Worm (Caenorhabditis elegans): ENCODE data around the gene C05D11.13.
A peak's percentile ranks its signal among the peaks of the same experiment; 100 is the strongest.

The C05D11.13 gene

DNA sequence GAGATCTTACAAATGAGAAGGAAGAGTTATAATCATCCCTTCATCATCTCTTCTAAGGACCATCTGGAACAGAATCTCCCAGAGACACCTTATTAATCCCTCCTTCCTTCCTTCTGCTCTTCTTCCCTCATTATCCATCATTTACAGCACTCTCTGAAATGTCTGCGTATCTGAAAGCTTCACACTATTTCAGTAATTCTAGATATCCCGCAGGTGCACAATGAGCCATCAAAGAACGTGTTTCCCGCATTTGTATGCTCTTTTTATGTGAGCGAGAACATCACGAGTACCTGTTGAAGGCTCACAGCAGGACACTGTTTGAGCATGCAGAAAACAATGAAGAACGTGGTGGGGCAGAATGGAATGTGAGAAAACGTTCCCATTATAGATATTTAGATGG, 32.0 kb upstream of the C05D11.13 start:
- TF ChIP-seq sea-1 (GFP tag; conservative IDR thresholded peaks at IDR 0.05) (no peak), ceh-36 (tag; optimal IDR thresholded peaks at IDR 0.05) (peak; percentile 46)

DNA sequence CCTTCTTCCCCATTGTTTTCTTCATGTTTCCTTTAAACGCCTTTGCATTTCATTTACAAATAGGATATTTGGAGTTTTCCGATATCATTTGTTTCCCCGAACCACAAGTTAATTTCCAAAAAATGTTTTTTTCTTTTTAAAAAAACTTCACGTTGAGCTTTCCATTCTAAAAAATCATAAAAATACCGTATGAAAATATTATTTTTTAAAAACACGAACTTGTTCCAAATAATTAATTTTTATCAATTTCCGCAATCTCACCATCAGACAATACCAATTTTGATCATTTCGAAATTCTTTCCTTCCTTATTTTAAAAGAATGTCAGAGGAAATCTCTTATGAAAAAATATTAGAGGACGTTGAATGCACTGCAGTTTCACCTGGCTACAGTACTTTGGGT, 27.1 kb upstream of the C05D11.13 start, which contains the start of gene wht-6:
Gene wht-6 (plus strand): TSS at position 301 of the 400 bp plus-strand sequence.
- no peak for TF ChIP-seq scrt-1 (GFP tag; IDR thresholded peaks at IDR 0.05)
- no peak for TF ChIP-seq F13C5.2 (tag; optimal IDR thresholded peaks at IDR 0.05)
- no peak for TF ChIP-seq ceh-36 (tag; optimal IDR thresholded peaks at IDR 0.05)
- TF ChIP-seq aly-1 (tag; optimal IDR thresholded peaks at IDR 0.05) = no peak
- no peak for TF ChIP-seq hmbx-1 (tag; optimal IDR thresholded peaks at IDR 0.05)
- no peak for TF ChIP-seq ceh-13 (GFP tag; optimal IDR thresholded peaks at IDR 0.05)
- TF ChIP-seq flt-1 (GFP tag; IDR thresholded peaks at IDR 0.05) = no peak
- TF ChIP-seq pes-1 (GFP tag; IDR thresholded peaks at IDR 0.05) = no peak
- no peak for TF ChIP-seq ama-1 (optimal IDR thresholded peaks at IDR 0.05)
- no peak for TF ChIP-seq tra-4 (tag; optimal IDR thresholded peaks at IDR 0.05)
- no peak for TF ChIP-seq ets-7 (tag; optimal IDR thresholded peaks at IDR 0.05)
- TF ChIP-seq tbx-37 (GFP tag; conservative IDR thresholded peaks at IDR 0.05) = no peak
- TF ChIP-seq B0310.2 (tag; optimal IDR thresholded peaks at IDR 0.05) = no peak
- TF ChIP-seq hmg-4 (GFP tag; optimal IDR thresholded peaks at IDR 0.05) = no peak
- TF ChIP-seq tbx-11 (GFP tag; IDR thresholded peaks at IDR 0.05) = no peak
- no peak for TF ChIP-seq hnd-1 (tag; optimal IDR thresholded peaks at IDR 0.05)
- TF ChIP-seq sea-1 (GFP tag; conservative IDR thresholded peaks at IDR 0.05) = no peak

DNA sequence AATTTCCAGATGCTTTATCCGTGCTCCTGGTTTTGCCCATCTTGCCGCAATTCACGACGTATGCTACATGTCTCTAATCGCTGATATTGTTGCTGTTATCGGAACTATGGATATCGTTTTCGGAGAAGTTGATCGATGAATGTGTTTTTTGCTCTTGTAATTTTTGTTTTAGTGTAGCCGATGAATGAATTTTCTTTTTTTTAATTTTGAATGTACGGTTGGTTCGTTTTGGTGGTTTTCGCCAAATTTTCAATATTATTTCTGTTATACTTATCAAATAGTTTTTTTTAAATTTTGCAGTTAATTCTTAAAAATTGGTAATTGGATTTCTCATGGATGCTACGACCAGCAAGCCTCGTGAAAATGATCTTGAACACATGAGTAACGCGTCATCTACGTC, 22.6 kb upstream of the C05D11.13 start, which contains the start of gene T26A5.2:
Gene T26A5.2 (plus strand): TSS at position 301 of the 400 bp plus-strand sequence.
- TF ChIP-seq ceh-13 (GFP tag; optimal IDR thresholded peaks at IDR 0.05) (no peak), scrt-1 (GFP tag; IDR thresholded peaks at IDR 0.05) (no peak), tbx-11 (GFP tag; IDR thresholded peaks at IDR 0.05) (no peak), ama-1 (optimal IDR thresholded peaks at IDR 0.05) (no peak), sea-1 (GFP tag; conservative IDR thresholded peaks at IDR 0.05) (no peak), hnd-1 (tag; optimal IDR thresholded peaks at IDR 0.05) (no peak), flt-1 (GFP tag; IDR thresholded peaks at IDR 0.05) (no peak), aly-1 (tag; optimal IDR thresholded peaks at IDR 0.05) (no peak), pes-1 (GFP tag; IDR thresholded peaks at IDR 0.05) (no peak), B0310.2 (tag; optimal IDR thresholded peaks at IDR 0.05) (no peak), hmbx-1 (tag; optimal IDR thresholded peaks at IDR 0.05) (no peak), tra-4 (tag; optimal IDR thresholded peaks at IDR 0.05) (no peak)

DNA sequence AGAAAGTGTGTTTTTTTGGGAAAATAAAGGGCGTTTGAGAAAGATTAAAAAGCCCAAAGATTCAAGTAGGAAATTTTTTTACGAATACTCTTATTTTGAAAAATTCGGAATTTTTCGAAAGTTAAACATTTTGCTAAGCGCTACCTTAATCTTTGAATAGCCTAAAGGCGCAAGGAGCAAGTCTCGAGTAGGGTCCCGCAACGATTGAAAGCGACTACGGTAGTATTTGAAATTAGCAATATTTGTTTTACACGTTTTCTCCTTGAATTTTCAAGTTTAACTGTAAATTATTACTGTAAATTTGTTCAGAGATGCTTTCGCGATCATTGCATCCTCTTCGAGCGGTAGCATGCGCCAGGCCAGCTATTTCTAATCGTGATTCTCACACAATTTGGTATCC, 20.5 kb upstream of the C05D11.13 start, which contains the start of gene nduf-2.2:
Gene nduf-2.2 (plus strand): TSS at position 310 of the 400 bp plus-strand sequence.
- TF ChIP-seq ceh-36 (tag; optimal IDR thresholded peaks at IDR 0.05) = no peak
- no peak for TF ChIP-seq pes-1 (GFP tag; IDR thresholded peaks at IDR 0.05)
- no peak for TF ChIP-seq tbx-37 (GFP tag; conservative IDR thresholded peaks at IDR 0.05)
- no peak for TF ChIP-seq ets-7 (tag; optimal IDR thresholded peaks at IDR 0.05)
- no peak for TF ChIP-seq hnd-1 (tag; optimal IDR thresholded peaks at IDR 0.05)
- no peak for TF ChIP-seq hmg-4 (GFP tag; optimal IDR thresholded peaks at IDR 0.05)
- no peak for TF ChIP-seq hmbx-1 (tag; optimal IDR thresholded peaks at IDR 0.05)
- no peak for TF ChIP-seq tra-4 (tag; optimal IDR thresholded peaks at IDR 0.05)
- no peak for TF ChIP-seq aly-1 (tag; optimal IDR thresholded peaks at IDR 0.05)
- TF ChIP-seq ceh-13 (GFP tag; optimal IDR thresholded peaks at IDR 0.05) = no peak
- no peak for TF ChIP-seq sea-1 (GFP tag; conservative IDR thresholded peaks at IDR 0.05)
- no peak for TF ChIP-seq F13C5.2 (tag; optimal IDR thresholded peaks at IDR 0.05)

DNA sequence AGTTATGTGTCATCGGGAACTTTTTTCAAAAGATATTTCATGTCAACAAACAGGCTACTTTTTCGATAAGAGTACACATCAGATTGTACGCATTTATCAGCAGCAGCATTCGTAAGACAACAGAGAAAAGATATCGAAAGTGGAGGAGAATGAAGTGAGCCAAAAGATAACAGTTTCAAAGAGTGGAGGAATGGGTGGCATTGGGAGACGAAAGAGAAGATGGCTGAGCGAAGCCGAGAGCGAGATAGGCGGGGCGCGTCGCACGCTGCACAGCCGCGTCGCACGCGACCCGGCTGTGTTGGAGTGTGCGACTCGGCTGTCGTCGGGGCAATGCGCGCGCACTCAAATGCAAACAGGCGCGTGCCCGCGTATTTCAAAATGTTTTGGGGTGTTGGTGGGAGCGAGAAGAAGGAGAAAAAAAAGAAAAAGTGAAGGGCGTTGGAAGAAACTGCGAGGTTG, 19.8 kb upstream of the C05D11.13 start:
- 0 out of 2 replicates have a peak, but pooled peaks have one; percentile 19 for TF ChIP-seq sea-1 (GFP tag; conservative IDR thresholded peaks at IDR 0.05)
- TF ChIP-seq aly-1 (tag; optimal IDR thresholded peaks at IDR 0.05) = peak; percentile 66
- TF ChIP-seq F13C5.2 (tag; optimal IDR thresholded peaks at IDR 0.05) = peak; percentile 29
- TF ChIP-seq flt-1 (GFP tag; IDR thresholded peaks at IDR 0.05) = 0 out of 2 replicates have a peak, but pooled peaks have one; percentile 22
- no peak for TF ChIP-seq tra-4 (tag; optimal IDR thresholded peaks at IDR 0.05)
- TF ChIP-seq ceh-36 (tag; optimal IDR thresholded peaks at IDR 0.05) = no peak
- peak; percentile 39 for TF ChIP-seq hmg-4 (GFP tag; optimal IDR thresholded peaks at IDR 0.05)

DNA sequence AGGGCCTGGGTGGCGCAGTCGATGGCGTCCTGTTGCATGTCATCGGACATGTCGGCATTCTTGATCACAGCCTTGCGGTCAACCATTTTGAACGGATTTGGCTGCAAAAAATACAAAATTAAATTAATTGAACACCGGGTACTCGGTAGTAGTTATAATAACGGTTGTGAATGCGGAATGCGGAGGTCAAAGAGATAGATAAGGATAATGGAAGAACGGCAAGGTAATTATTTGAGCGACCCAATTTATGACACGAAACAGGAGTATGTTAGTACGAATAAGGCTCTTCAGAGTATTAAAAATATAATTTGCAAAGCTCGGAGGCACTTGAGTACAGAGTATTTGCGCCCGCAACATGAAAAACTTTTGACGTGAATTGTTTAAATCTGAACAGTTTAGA, 19.3 kb upstream of the C05D11.13 start, which contains the start of gene dlc-1:
Gene dlc-1 (minus strand): TSS at position 101 of the 400 bp plus-strand sequence.
- no peak for TF ChIP-seq tbx-11 (GFP tag; IDR thresholded peaks at IDR 0.05)

DNA sequence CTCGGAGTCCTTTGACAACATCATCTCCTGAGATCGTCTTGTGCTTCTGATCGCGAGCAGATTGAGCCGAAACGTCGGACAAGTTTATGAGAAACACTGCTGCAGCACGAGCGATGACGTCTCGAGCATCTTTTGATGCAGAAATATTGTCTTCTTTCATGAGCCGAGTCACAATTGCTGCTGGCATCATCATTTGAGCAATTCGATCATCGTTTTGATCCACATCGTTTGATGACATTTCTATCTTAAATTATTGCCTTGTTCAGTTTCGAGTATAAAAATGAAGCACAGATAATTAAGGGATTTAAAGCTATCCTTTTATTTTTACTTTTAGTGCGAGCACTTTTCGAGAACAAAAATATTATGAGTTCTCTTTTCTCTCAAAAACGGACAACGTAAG, 18.2 kb upstream of the C05D11.13 start, which contains the start of gene T26A5.8:
Gene T26A5.8 (minus strand): TSS at position 247 of the 400 bp plus-strand sequence.
- TF ChIP-seq hmbx-1 (tag; optimal IDR thresholded peaks at IDR 0.05) (no peak), ceh-13 (GFP tag; optimal IDR thresholded peaks at IDR 0.05) (no peak), tra-4 (tag; optimal IDR thresholded peaks at IDR 0.05) (no peak), B0310.2 (tag; optimal IDR thresholded peaks at IDR 0.05) (no peak), sea-1 (GFP tag; conservative IDR thresholded peaks at IDR 0.05) (no peak), flt-1 (GFP tag; IDR thresholded peaks at IDR 0.05) (no peak), hmg-4 (GFP tag; optimal IDR thresholded peaks at IDR 0.05) (no peak), tbx-11 (GFP tag; IDR thresholded peaks at IDR 0.05) (no peak), aly-1 (tag; optimal IDR thresholded peaks at IDR 0.05) (no peak), ceh-36 (tag; optimal IDR thresholded peaks at IDR 0.05) (no peak), ama-1 (optimal IDR thresholded peaks at IDR 0.05) (no peak), tbx-37 (GFP tag; conservative IDR thresholded peaks at IDR 0.05) (no peak), F13C5.2 (tag; optimal IDR thresholded peaks at IDR 0.05) (no peak), scrt-1 (GFP tag; IDR thresholded peaks at IDR 0.05) (no peak), pes-1 (GFP tag; IDR thresholded peaks at IDR 0.05) (no peak), hnd-1 (tag; optimal IDR thresholded peaks at IDR 0.05) (no peak)

DNA sequence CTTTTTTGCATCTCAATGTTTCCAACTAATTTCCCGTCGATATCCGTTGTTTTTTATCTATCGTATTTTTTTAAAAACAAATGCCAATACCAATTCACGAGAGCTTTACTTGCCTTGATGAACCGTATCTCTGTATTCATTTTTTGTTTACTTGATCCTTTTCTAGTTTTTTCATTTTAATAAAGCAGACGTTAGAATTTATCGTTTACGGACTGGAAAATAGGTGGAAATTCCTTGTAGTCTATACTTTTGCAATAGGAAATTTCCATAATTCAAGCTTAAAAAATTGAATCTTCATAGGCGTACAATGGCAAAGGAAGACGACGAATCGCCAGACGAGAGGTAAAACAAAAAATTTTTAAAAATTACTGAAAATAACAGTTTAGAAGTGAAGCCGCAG, 15.4 kb upstream of the C05D11.13 start, which contains the start of gene algn-1:
Gene algn-1 (plus strand): TSS at position 301 of the 400 bp plus-strand sequence.
- TF ChIP-seq ceh-13 (GFP tag; optimal IDR thresholded peaks at IDR 0.05) (no peak), ama-1 (optimal IDR thresholded peaks at IDR 0.05) (no peak), tbx-11 (GFP tag; IDR thresholded peaks at IDR 0.05) (no peak), pes-1 (GFP tag; IDR thresholded peaks at IDR 0.05) (no peak), F13C5.2 (tag; optimal IDR thresholded peaks at IDR 0.05) (no peak), ets-7 (tag; optimal IDR thresholded peaks at IDR 0.05) (no peak), hmbx-1 (tag; optimal IDR thresholded peaks at IDR 0.05) (no peak), flt-1 (GFP tag; IDR thresholded peaks at IDR 0.05) (no peak), ceh-36 (tag; optimal IDR thresholded peaks at IDR 0.05) (no peak), sea-1 (GFP tag; conservative IDR thresholded peaks at IDR 0.05) (no peak), tbx-37 (GFP tag; conservative IDR thresholded peaks at IDR 0.05) (no peak), aly-1 (tag; optimal IDR thresholded peaks at IDR 0.05) (no peak), hmg-4 (GFP tag; optimal IDR thresholded peaks at IDR 0.05) (no peak), tra-4 (tag; optimal IDR thresholded peaks at IDR 0.05) (no peak), B0310.2 (tag; optimal IDR thresholded peaks at IDR 0.05) (no peak), scrt-1 (GFP tag; IDR thresholded peaks at IDR 0.05) (no peak)
